Fruit fly (Drosophila melanogaster) whole organism, embryonic: ENCODE data around the gene Invadolysin.
A peak's percentile ranks its signal among the peaks of the same experiment; 100 is the strongest.

Experiments
- Awh ChIP-seq: fragments of 200-800 bp; sonication (Bioruptor generic); IDR thresholded peaks from 2 replicates; pipeline ENCODE4, ENCODE4 v1.3.6; 2022; ENCODE audit warnings: missing biosample characterization, missing genetic modification characterization
- CG10147 ChIP-seq: fragments of 200-800 bp; sonication (Bioruptor generic); optimal IDR thresholded peaks from 2 replicates; lab custom pipeline; 2019; ENCODE audit warnings: missing biosample characterization, mild to moderate bottlenecking, missing genetic modification characterization, moderate library complexity
- CG11560 ChIP-seq: fragments of 200-800 bp; sonication (Bioruptor generic); IDR thresholded peaks from 3 replicates; pipeline ENCODE4 v1.3.6; 2022; ENCODE audit warnings: missing biosample characterization, missing genetic modification characterization
- CG11696 ChIP-seq: fragments of 200-800 bp; sonication (Bioruptor generic); IDR thresholded peaks from 2 replicates; pipeline ENCODE4 v1.3.6; 2022; ENCODE audit warnings: missing biosample characterization, missing genetic modification characterization
- CG11723 ChIP-seq: fragments of 200-800 bp; sonication (Bioruptor generic); optimal IDR thresholded peaks from 2 replicates; lab custom pipeline; 2017; ENCODE audit warnings: missing biosample characterization, mild to moderate bottlenecking, missing genetic modification characterization
- CG12071 ChIP-seq: fragments of 200-800 bp; sonication (Bioruptor generic); optimal IDR thresholded peaks from 3 replicates; lab custom pipeline; 2018; ENCODE audit warnings: missing biosample characterization, mild to moderate bottlenecking, missing genetic modification characterization
- CG1233 ChIP-seq: fragments of 200-800 bp; sonication (Bioruptor generic); optimal IDR thresholded peaks from 4 replicates; lab custom pipeline; 2018; ENCODE audit warnings: missing biosample characterization, mild to moderate bottlenecking, missing genetic modification characterization
- CG12744 ChIP-seq: fragments of 200-800 bp; sonication (Bioruptor generic); optimal IDR thresholded peaks from 2 replicates; lab custom pipeline; 2016; ENCODE audit warnings: missing biosample characterization, missing genetic modification characterization
- CG13424 ChIP-seq: fragments of 200-800 bp; sonication (Bioruptor generic); optimal IDR thresholded peaks from 2 replicates; lab custom pipeline; 2019; ENCODE audit warnings: missing biosample characterization, mild to moderate bottlenecking, missing genetic modification characterization, moderate library complexity
- CG1647 ChIP-seq: fragments of 200-800 bp; sonication (Bioruptor generic); optimal IDR thresholded peaks from 3 replicates; lab custom pipeline; 2016; ENCODE audit warnings: missing biosample characterization, missing genetic modification characterization
- CG17328 ChIP-seq: fragments of 200-800 bp; sonication (Bioruptor generic); IDR thresholded peaks from 2 replicates; pipeline ENCODE4 v1.3.6; 2022; ENCODE audit warnings: missing biosample characterization, missing genetic modification characterization
- CG17829 ChIP-seq: fragments of 200-800 bp; optimal IDR thresholded peaks from 2 replicates; lab custom pipeline; 2019; ENCODE audit warnings: missing biosample characterization, mild to moderate bottlenecking, missing genetic modification characterization, moderate library complexity
- CG18764 ChIP-seq: fragments of 200-800 bp; sonication (Bioruptor generic); optimal IDR thresholded peaks from 3 replicates; lab custom pipeline; 2016; ENCODE audit warnings: missing biosample characterization, missing genetic modification characterization
- CG3065 ChIP-seq: fragments of 200-800 bp; sonication (Bioruptor generic); optimal IDR thresholded peaks from 2 replicates; lab custom pipeline; 2016; ENCODE audit warnings: missing biosample characterization, missing genetic modification characterization
- CG32772 ChIP-seq: fragments of 200-800 bp; sonication (Bioruptor generic); IDR thresholded peaks from 2 replicates; pipeline ENCODE4 v1.3.6; 2022; ENCODE audit warnings: missing biosample characterization, missing genetic modification characterization
- CG7357 ChIP-seq: fragments of 200-800 bp; sonication (Bioruptor generic); IDR thresholded peaks from 3 replicates; pipeline ENCODE4 v1.3.6; 2022; ENCODE audit warnings: missing biosample characterization, missing genetic modification characterization
- CG8388 ChIP-seq: fragments of 200-800 bp; sonication (Bioruptor generic); optimal IDR thresholded peaks from 2 replicates; lab custom pipeline; 2019; ENCODE audit warnings: missing biosample characterization, mild to moderate bottlenecking, missing genetic modification characterization, moderate library complexity
- CG8944 ChIP-seq: fragments of 200-800 bp; sonication (Bioruptor generic); optimal IDR thresholded peaks from 3 replicates; lab custom pipeline; 2016; ENCODE audit warnings: missing biosample characterization, missing genetic modification characterization
- CoRest ChIP-seq: fragments of 200-800 bp; sonication (Bioruptor generic); optimal IDR thresholded peaks from 3 replicates; lab custom pipeline; 2018; ENCODE audit warnings: missing biosample characterization, mild to moderate bottlenecking, missing genetic modification characterization, moderate library complexity
- CrebB ChIP-seq: fragments of 200-800 bp; sonication (Bioruptor generic); optimal IDR thresholded peaks from 3 replicates; lab custom pipeline; 2018; ENCODE audit warnings: missing biosample characterization, mild to moderate bottlenecking, missing genetic modification characterization
- D ChIP-seq, 2 experiments: fragments of 200-800 bp in 1 of 2; fragments of >200 bp in 1 of 2; sonication (Bioruptor generic) in 1 of 2; optimal IDR thresholded peaks; 2 replicates in 1 of 2; 3 replicates in 1 of 2; lab custom pipeline; 2017; ENCODE audit warnings: mild to moderate bottlenecking in 1 of 2, missing biosample characterization in 1 of 2, missing genetic modification characterization in 1 of 2, missing genetic modification reagents in 1 of 2
- Deaf1 ChIP-seq: fragments of 200-800 bp; optimal IDR thresholded peaks from 3 replicates; lab custom pipeline; 2019; ENCODE audit warnings: missing biosample characterization, mild to moderate bottlenecking, missing genetic modification characterization, moderate library complexity
- Fer2 ChIP-seq: fragments of 200-800 bp; sonication (Bioruptor generic); optimal IDR thresholded peaks from 2 replicates; lab custom pipeline; 2018; ENCODE audit warnings: missing biosample characterization, mild to moderate bottlenecking, missing genetic modification characterization, moderate library complexity
- Fer3 ChIP-seq: fragments of 200-800 bp; sonication (Bioruptor generic); optimal IDR thresholded peaks from 2 replicates; lab custom pipeline; 2018; ENCODE audit warnings: missing biosample characterization, mild to moderate bottlenecking, missing genetic modification characterization, moderate library complexity
- HLH3B ChIP-seq: fragments of 200-800 bp; sonication (Bioruptor generic); IDR thresholded peaks from 2 replicates; pipeline ENCODE4 v1.3.6; 2022; ENCODE audit warnings: missing biosample characterization, missing genetic modification characterization
- Hsf ChIP-seq: fragments of 200-800 bp; sonication (Bioruptor generic); optimal IDR thresholded peaks from 3 replicates; lab custom pipeline; 2016; ENCODE audit warnings: missing biosample characterization, missing genetic modification characterization
- Med ChIP-seq: fragments of 200-800 bp; sonication (Bioruptor generic); peaks from one replicate; lab custom pipeline; 2016; ENCODE audit warnings: missing biosample characterization, missing genetic modification characterization, mild to moderate bottlenecking, inconsistent platforms, moderate library complexity
- Scr ChIP-seq: fragments of 200-800 bp; sonication (Bioruptor generic); IDR thresholded peaks from 2 replicates; pipeline ENCODE4 v1.3.6; 2022; ENCODE audit warnings: missing biosample characterization, missing genetic modification characterization; ENCODE audit not compliant: partially characterized antibody
- Stat92E ChIP-seq, 3 experiments: fragments of >200 bp in 2 of 3; fragments of 200-800 bp in 1 of 3; sonication (Bioruptor generic) in 1 of 3; optimal IDR thresholded peaks; 2 replicates each; lab custom pipeline; 2017 to 2019; ENCODE audit warnings: missing biosample characterization in 3 of 3, missing genetic modification characterization in 3 of 3, mild to moderate bottlenecking in 1 of 3, moderate library complexity in 1 of 3
- bcd ChIP-seq: fragments of 200-800 bp; sonication (Bioruptor generic); optimal IDR thresholded peaks from 2 replicates; lab custom pipeline; 2017; ENCODE audit warnings: missing biosample characterization, mild to moderate bottlenecking, missing genetic modification characterization
- bowl ChIP-seq: fragments of 200-800 bp; sonication (Bioruptor generic); IDR thresholded peaks from 2 replicates; pipeline ENCODE4 v1.3.6; 2022; ENCODE audit warnings: missing biosample characterization, missing genetic modification characterization
- cato ChIP-seq: fragments of 200-800 bp; sonication (Bioruptor generic); optimal IDR thresholded peaks from 2 replicates; lab custom pipeline; 2016; ENCODE audit warnings: missing biosample characterization, missing genetic modification characterization, borderline replicate concordance
- chinmo ChIP-seq: fragments of 200-800 bp; sonication (Bioruptor generic); IDR thresholded peaks from 4 replicates; pipeline ENCODE4 v1.3.6; 2022; ENCODE audit warnings: missing biosample characterization, missing genetic modification characterization; ENCODE audit not compliant: partially characterized antibody
- ci ChIP-seq: fragments of 200-800 bp; sonication (Bioruptor generic); IDR thresholded peaks from 3 replicates; pipeline ENCODE4 v1.3.6; 2022; ENCODE audit warnings: missing biosample characterization, missing genetic modification characterization
- croc ChIP-seq: fragments of 200-800 bp; sonication (Bioruptor generic); conservative IDR thresholded peaks from 3 replicates; pipeline ENCODE4 v1.3.6; 2022; ENCODE audit warnings: missing biosample characterization, missing genetic modification characterization
- emc ChIP-seq: fragments of 200-800 bp; sonication (Bioruptor generic); optimal IDR thresholded peaks from 2 replicates; lab custom pipeline; 2016; ENCODE audit warnings: missing biosample characterization, missing genetic modification characterization
- fru ChIP-seq: fragments of >200 bp; optimal IDR thresholded peaks from 2 replicates; lab custom pipeline; 2017
- gem ChIP-seq: fragments of 200-800 bp; sonication (Bioruptor generic); optimal IDR thresholded peaks from 2 replicates; lab custom pipeline; 2019; ENCODE audit warnings: missing biosample characterization, mild to moderate bottlenecking, missing genetic modification characterization, moderate library complexity
- lmd ChIP-seq: fragments of 200-800 bp; sonication (Bioruptor generic); IDR thresholded peaks from 2 replicates; pipeline ENCODE4 v1.3.6; 2022; ENCODE audit warnings: missing biosample characterization, missing genetic modification characterization
- mam ChIP-seq: fragments of 200-800 bp; sonication (Bioruptor generic); optimal IDR thresholded peaks from 3 replicates; lab custom pipeline; 2016; ENCODE audit warnings: missing biosample characterization, missing genetic modification characterization
- nerfin-1 ChIP-seq: fragments of 200-800 bp; sonication (Bioruptor generic); optimal IDR thresholded peaks from 3 replicates; lab custom pipeline; 2019; ENCODE audit warnings: missing biosample characterization, mild to moderate bottlenecking, missing genetic modification characterization, moderate library complexity
- oc ChIP-seq: fragments of 200-800 bp; sonication (Bioruptor generic); optimal IDR thresholded peaks from 2 replicates; lab custom pipeline; 2018; ENCODE audit warnings: missing biosample characterization, mild to moderate bottlenecking, missing genetic modification characterization, moderate library complexity
- otp ChIP-seq: fragments of 200-800 bp; sonication (Bioruptor generic); IDR thresholded peaks from 3 replicates; pipeline ENCODE4, ENCODE4 v1.3.6; 2022; ENCODE audit warnings: missing biosample characterization, missing genetic modification characterization
- salm ChIP-seq: fragments of 200-800 bp; sonication (Bioruptor generic); optimal IDR thresholded peaks from 2 replicates; lab custom pipeline; 2018; ENCODE audit warnings: missing biosample characterization, mild to moderate bottlenecking, missing genetic modification characterization
- sc ChIP-seq, 3 experiments: fragments of >200 bp in 2 of 3; fragments of 200-800 bp in 1 of 3; sonication (Bioruptor generic) in 1 of 3; optimal IDR thresholded peaks; 2 replicates in 2 of 3; 3 replicates in 1 of 3; lab custom pipeline; 2017; ENCODE audit warnings: mild to moderate bottlenecking in 1 of 3, missing biosample characterization in 1 of 3, missing genetic modification characterization in 1 of 3, missing genetic modification reagents in 1 of 3
- sens ChIP-seq: fragments of 200-800 bp; sonication (Bioruptor generic); peaks from one replicate; lab custom pipeline; 2016; ENCODE audit warnings: missing biosample characterization, missing genetic modification characterization
- seq ChIP-seq: fragments of 200-800 bp; sonication (Bioruptor generic); IDR thresholded peaks from 2 replicates; pipeline ENCODE4 v1.3.6; 2022; ENCODE audit warnings: missing biosample characterization, missing genetic modification characterization
- tio ChIP-seq: fragments of 200-800 bp; sonication (Bioruptor generic); optimal IDR thresholded peaks from 2 replicates; lab custom pipeline; 2017; ENCODE audit warnings: missing biosample characterization, missing genetic modification characterization, inconsistent platforms

Gene Invadolysin

dm6 chr3R:10097531-10098295 is 46.8 kb upstream of the Invadolysin start (continued):
- peak; percentile 91 for TF ChIP-seq sens (GFP tag; lab: Kevin White, UChicago)
- TF ChIP-seq Fer3 (tag; lab: Kevin White, UChicago), result peak; percentile 83
- TF ChIP-seq Hsf (GFP tag; lab: Kevin White, UChicago), result peak; percentile 57
- no peak for TF ChIP-seq croc (GFP tag; lab: Robert Waterston, UW)
- TF ChIP-seq CG11696, result peak; percentile 36; the same call in 1 of the 2 replicates
- TF ChIP-seq CG12071 (GFP tag; lab: Kevin White, UChicago), result peak; percentile 48
- peak; percentile 59 for TF ChIP-seq bcd
- TF ChIP-seq Scr (GFP tag; lab: Robert Waterston, UW), result peak; percentile 30; the same call in 1 of the 2 replicates
- TF ChIP-seq CG8944 (GFP tag; lab: Kevin White, UChicago), result peak; percentile 16
- TF ChIP-seq D (optimal IDR thresholded peaks at IDR 0.05; lab: Kevin White, UChicago), result no peak
- peak; percentile 36 for TF ChIP-seq D (GFP tag; optimal IDR thresholded peaks at IDR 0.05; lab: Kevin White, UChicago)
- TF ChIP-seq oc, result peak; percentile 58
- TF ChIP-seq chinmo, result peak; percentile 89; the same call in 3 of the 4 replicates
- TF ChIP-seq Awh (GFP tag; lab: Robert Waterston, UW), result no peak
- TF ChIP-seq CG1233, result peak; percentile 55
- TF ChIP-seq Med, result peak; percentile 95
- TF ChIP-seq sc (optimal IDR thresholded peaks at IDR 0.05; lab: Kevin White, UChicago), result no peak
- TF ChIP-seq sc (GFP tag; optimal IDR thresholded peaks at IDR 0.05; lab: Kevin White, UChicago), result no peak
- peak; percentile 71 for TF ChIP-seq CoRest
- TF ChIP-seq CG17328, result peak; percentile 56; the same call in 1 of the 2 replicates
- peak; percentile 83 for TF ChIP-seq gem (tag; lab: Kevin White, UChicago)
- 0 out of 3 replicates have a peak, but pooled peaks have one; percentile 22 for TF ChIP-seq CG11560 (tag; lab: Robert Waterston, UW)
- TF ChIP-seq salm (tag; lab: Kevin White, UChicago), result peak; percentile 42
- peak; percentile 39 for TF ChIP-seq CrebB (tag; lab: Kevin White, UChicago)
- peak; percentile 50 for TF ChIP-seq emc (GFP tag; lab: Kevin White, UChicago)
- peak; percentile 69 for TF ChIP-seq mam (GFP tag; lab: Kevin White, UChicago)
- no peak for TF ChIP-seq Stat92E (GFP tag; optimal IDR thresholded peaks at IDR 0.05; lab: Kevin White, UChicago)
- peak; percentile 63 for TF ChIP-seq CG7357 (GFP tag; lab: Robert Waterston, UW)
- peak; percentile 22; the same call in 1 of the 2 replicates for TF ChIP-seq CG32772 (GFP tag; lab: Robert Waterston, UW)
- no peak for TF ChIP-seq CG12744 (GFP tag; lab: Kevin White, UChicago)
- peak; percentile 24 for TF ChIP-seq nerfin-1 (tag; lab: Kevin White, UChicago)
- TF ChIP-seq CG10147, result peak; percentile 48
- peak; percentile 75 for TF ChIP-seq CG13424 (tag; lab: Kevin White, UChicago)
- TF ChIP-seq fru (lab: Kevin White, UChicago), result no peak
- no peak for TF ChIP-seq cato
- TF ChIP-seq lmd, result peak; percentile 68
- peak; percentile 43 for TF ChIP-seq Fer2 (tag; lab: Kevin White, UChicago)
- TF ChIP-seq Deaf1, result peak; percentile 68
- TF ChIP-seq bowl (GFP tag; lab: Robert Waterston, UW), result 0 out of 2 replicates have a peak, but pooled peaks have one; percentile 13
- TF ChIP-seq HLH3B (GFP tag; lab: Robert Waterston, UW), result 0 out of 2 replicates have a peak, but pooled peaks have one; percentile 24
- no peak for TF ChIP-seq CG11723
- peak; percentile 45 for TF ChIP-seq CG17829 (tag; lab: Kevin White, UChicago)
- peak; percentile 75 for TF ChIP-seq ci (GFP tag; lab: Robert Waterston, UW)
- no peak for TF ChIP-seq otp (GFP tag; lab: Robert Waterston, UW)
- peak; percentile 50 for TF ChIP-seq CG8388 (GFP tag; lab: Kevin White, UChicago)
- peak; percentile 37 for TF ChIP-seq CG18764 (GFP tag; lab: Kevin White, UChicago)
- TF ChIP-seq tio (GFP tag; lab: Kevin White, UChicago), result no peak
- no peak for TF ChIP-seq CG3065 (GFP tag; lab: Kevin White, UChicago)
- TF ChIP-seq seq, result peak; percentile 39; the same call in 1 of the 2 replicates
- peak; percentile 11 for TF ChIP-seq CG1647 (GFP tag; lab: Kevin White, UChicago)
